Worm (Caenorhabditis elegans): ENCODE measurements around the gene F31D5.1.
A peak's percentile ranks its signal among the peaks of the same experiment; 100 is the strongest.

F31D5.1 gene

DNA sequence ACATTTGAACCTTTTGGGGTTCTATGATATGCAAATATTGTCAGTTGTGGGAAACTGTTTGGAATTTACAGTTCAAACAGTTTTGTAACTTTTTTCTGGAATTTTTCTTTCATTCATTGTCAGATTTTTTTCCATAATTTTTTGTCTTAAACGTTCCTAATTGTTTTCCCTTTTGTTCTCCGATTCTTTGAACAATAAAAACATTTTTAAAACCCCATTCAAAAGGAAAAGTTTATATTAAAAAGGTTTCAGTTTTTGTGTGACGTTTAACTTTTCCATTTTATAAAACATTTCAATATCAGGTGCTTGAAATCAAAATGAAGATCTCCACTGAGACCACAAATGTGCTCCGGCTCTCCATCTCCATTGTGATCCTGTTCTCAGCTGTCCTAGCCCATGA is at the start of gene F31D5.1:
Gene F31D5.1 (plus strand): TSS at position 301 of the 400 bp plus-strand sequence.
- no peak for TF ChIP-seq nhr-42 (GFP tag; IDR thresholded peaks at IDR 0.05)
- no peak for TF ChIP-seq ceh-28 (tag; optimal IDR thresholded peaks at IDR 0.05)
- TF ChIP-seq dmd-8 (GFP tag; IDR thresholded peaks at IDR 0.05) = no peak
- no peak for TF ChIP-seq jun-1 (tag; optimal IDR thresholded peaks at IDR 0.05)
- no peak for TF ChIP-seq tag-97 (GFP tag; IDR thresholded peaks at IDR 0.05)
- TF ChIP-seq spr-3 (GFP tag; optimal IDR thresholded peaks at IDR 0.05) = no peak
- no peak for TF ChIP-seq T26A8.4 (GFP tag; IDR thresholded peaks at IDR 0.05)
- TF ChIP-seq aha-1 (tag) = no peak

DNA sequence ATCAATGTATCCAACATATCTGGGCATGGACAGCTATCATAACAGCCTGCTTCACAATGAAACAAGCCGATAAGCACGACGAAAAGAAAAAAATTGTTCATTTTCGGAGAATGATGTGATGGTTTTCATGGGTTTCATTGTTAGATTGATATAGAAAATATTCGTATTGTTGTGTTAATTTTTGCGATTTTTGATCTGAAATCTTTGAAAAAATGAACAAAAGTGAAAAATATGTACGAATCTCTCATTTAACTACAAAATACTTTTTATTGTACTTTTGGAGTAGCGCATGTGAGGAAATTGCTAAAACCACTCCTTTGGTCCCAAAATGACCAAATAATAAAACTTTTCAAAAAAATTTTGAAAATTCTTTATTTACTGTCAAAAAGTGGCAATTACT is 48.7 kb upstream of the F31D5.1 start, which contains the start of gene R03H10.5:
Gene R03H10.5 (minus strand): TSS at position 101 of the 400 bp plus-strand sequence.
- TF ChIP-seq ceh-82 (tag; optimal IDR thresholded peaks at IDR 0.05) = no peak
- TF ChIP-seq aha-1 (tag) = no peak
- TF ChIP-seq unc-39 (tag; optimal IDR thresholded peaks at IDR 0.05) = no peak
- no peak for TF ChIP-seq dpl-1 (GFP tag; optimal IDR thresholded peaks at IDR 0.05)
- TF ChIP-seq pha-4 (GFP tag; IDR thresholded peaks at IDR 0.05) = no peak
- TF ChIP-seq pha-4 (tag; optimal IDR thresholded peaks at IDR 0.05) = no peak
- TF ChIP-seq fos-1 (tag; optimal IDR thresholded peaks at IDR 0.05) = no peak
- TF ChIP-seq saeg-2 (GFP tag; IDR thresholded peaks at IDR 0.05) = no peak
- TF ChIP-seq nhr-237 (tag; optimal IDR thresholded peaks at IDR 0.05) = no peak
- no peak for TF ChIP-seq php-3 (GFP tag; IDR thresholded peaks at IDR 0.05)
- TF ChIP-seq mep-1 (tag; optimal IDR thresholded peaks at IDR 0.05) = no peak
- no peak for TF ChIP-seq skn-1 (tag; optimal IDR thresholded peaks at IDR 0.05)
- TF ChIP-seq hif-1 (tag; optimal IDR thresholded peaks at IDR 0.05) = no peak

DNA sequence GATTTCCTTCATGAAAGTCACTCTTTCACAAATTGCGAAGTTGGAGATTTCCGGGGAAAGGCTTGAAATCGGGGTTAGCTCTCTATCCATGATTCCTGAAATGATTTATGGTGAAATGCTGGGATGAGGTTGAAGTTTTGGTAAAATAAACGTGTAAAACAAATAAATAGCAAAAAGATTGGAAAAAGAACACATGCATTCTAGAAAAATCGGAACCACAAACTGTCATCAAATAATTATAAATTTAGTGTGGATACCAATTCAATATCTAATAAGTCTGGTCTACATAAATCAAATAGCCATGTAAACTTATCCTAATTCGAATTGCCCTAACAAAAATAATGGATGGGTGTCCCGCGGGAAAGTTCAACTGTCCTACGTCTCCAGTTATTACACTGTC is 45.8 kb upstream of the F31D5.1 start, which contains the start of gene R03H10.6:
Gene R03H10.6 (minus strand): TSS at position 101 of the 400 bp plus-strand sequence.
- TF ChIP-seq ZK546.5 (tag; optimal IDR thresholded peaks at IDR 0.05) (no peak), aha-1 (tag) (peak; percentile 82)

DNA sequence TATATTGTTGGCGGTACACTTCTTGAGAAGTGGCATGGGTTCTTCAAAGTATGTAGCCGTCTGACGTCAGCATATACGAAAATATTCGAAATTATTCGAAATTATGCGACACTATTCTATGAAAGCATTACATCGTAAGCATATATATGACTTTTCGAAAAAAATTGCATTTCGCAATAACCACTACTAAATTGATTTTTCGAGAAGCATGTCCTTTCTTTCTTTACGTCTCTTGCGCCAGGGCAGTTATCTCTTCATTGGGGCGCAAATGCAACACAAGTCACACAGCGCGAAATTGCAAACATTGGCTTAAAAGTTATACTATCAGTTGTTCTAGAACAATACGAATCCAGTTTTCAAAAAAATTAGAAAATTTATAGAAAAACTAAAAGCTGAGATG is 45.3 kb upstream of the F31D5.1 start:
- no peak for TF ChIP-seq php-3 (GFP tag; IDR thresholded peaks at IDR 0.05)

DNA sequence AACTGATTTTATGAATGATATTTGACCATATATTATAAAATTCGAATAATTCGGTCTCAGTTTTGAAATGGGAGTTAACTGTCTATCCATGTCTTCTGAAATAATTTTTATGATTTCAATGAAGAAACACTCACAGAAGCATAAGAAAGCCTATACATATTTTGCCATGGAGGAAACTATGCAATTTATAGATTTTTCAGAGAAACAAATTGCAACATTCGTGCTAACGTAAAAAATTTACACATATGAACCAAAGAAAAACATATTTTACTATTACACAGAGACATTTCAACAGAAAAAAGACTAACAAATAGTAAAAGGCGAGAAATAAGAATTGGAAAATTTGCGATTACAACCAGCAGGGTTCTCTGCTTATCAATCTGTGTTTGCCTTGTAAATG is 40.3 kb upstream of the F31D5.1 start, which contains the start of gene R03H10.7:
Gene R03H10.7 (minus strand): TSS at position 101 of the 400 bp plus-strand sequence.
- TF ChIP-seq lin-13 (GFP tag; optimal IDR thresholded peaks at IDR 0.05) (no peak), unc-39 (tag; optimal IDR thresholded peaks at IDR 0.05) (no peak), daf-16 (GFP tag; optimal IDR thresholded peaks at IDR 0.05) (no peak), daf-16 (tag; optimal IDR thresholded peaks at IDR 0.05) (peak; percentile 19), unc-62 (GFP tag; optimal IDR thresholded peaks at IDR 0.05 in 1 of 2) (no peak), unc-62 (tag; optimal IDR thresholded peaks at IDR 0.05) (no peak), Y5F2A.4 (GFP tag; optimal IDR thresholded peaks at IDR 0.05) (no peak), pqm-1 (tag; optimal IDR thresholded peaks at IDR 0.05) (peak; percentile 45)

DNA sequence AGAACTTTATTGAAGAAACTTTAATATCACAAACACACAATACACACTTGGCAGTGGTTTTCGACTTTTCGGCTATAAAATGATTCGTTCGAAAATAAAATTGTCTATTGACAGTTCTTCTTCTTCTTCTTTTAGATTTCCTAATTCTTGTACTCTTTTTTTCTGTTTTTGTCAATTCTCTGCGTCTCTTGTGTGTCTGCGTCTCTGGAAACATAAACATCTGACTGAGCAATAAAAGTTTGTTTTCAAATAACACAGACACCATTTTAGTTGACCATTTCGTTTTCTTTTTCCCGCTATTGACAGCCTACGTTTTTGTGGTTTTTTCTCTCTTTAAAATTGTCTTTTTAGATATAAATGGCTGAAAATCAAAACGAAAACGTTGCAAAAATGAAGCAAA is 39.3 kb upstream of the F31D5.1 start, which contains the start of gene R03H10.1:
Gene R03H10.1 (plus strand): TSS at position 352 of the 400 bp plus-strand sequence.
- TF ChIP-seq daf-16 (GFP tag; optimal IDR thresholded peaks at IDR 0.05) (no peak), daf-16 (tag; optimal IDR thresholded peaks at IDR 0.05) (peak; percentile 89), nhr-28 (tag; optimal IDR thresholded peaks at IDR 0.05) (peak; percentile 14), php-3 (GFP tag; IDR thresholded peaks at IDR 0.05) (peak; percentile 71), mxl-2 (GFP tag; conservative IDR thresholded peaks at IDR 0.05) (no peak), zag-1 (tag; optimal IDR thresholded peaks at IDR 0.05) (no peak), dve-1 (tag; optimal IDR thresholded peaks at IDR 0.05; ENCODE audit: insufficient read depth) (peak; percentile 66), hlh-11 (tag; optimal IDR thresholded peaks at IDR 0.05) (peak; percentile 21), aha-1 (tag) (peak; percentile 76)

All from whole organism, L4 larva.